Fruit fly (Drosophila melanogaster) whole organism, embryonic: ENCODE results near the gene CG4009.

ENCODE experiments used
- Atf3 ChIP-seq: fragments of 200-800 bp; sonication (Bioruptor generic); optimal IDR thresholded peaks from 3 replicates; lab custom pipeline; 2016; ENCODE audit warnings: missing biosample characterization, missing genetic modification characterization
- Awh ChIP-seq: fragments of 200-800 bp; sonication (Bioruptor generic); IDR thresholded peaks from 2 replicates; pipeline ENCODE4, ENCODE4 v1.3.6; 2022; ENCODE audit warnings: missing biosample characterization, missing genetic modification characterization
- CG10274 ChIP-seq: fragments of 200-800 bp; sonication (Bioruptor generic); optimal IDR thresholded peaks from 3 replicates; lab custom pipeline; 2017; ENCODE audit warnings: missing biosample characterization, mild to moderate bottlenecking, missing genetic modification characterization
- CG11456 ChIP-seq: fragments of 200-800 bp; sonication (Bioruptor generic); IDR thresholded peaks from 3 replicates; pipeline ENCODE4 v1.3.6; 2022; ENCODE audit warnings: missing biosample characterization, missing genetic modification characterization
- CG11560 ChIP-seq: fragments of 200-800 bp; sonication (Bioruptor generic); IDR thresholded peaks from 3 replicates; pipeline ENCODE4 v1.3.6; 2022; ENCODE audit warnings: missing biosample characterization, missing genetic modification characterization
- CG11695 ChIP-seq: fragments of 200-800 bp; sonication (Bioruptor generic); IDR thresholded peaks from 3 replicates; pipeline ENCODE4 v1.3.6; 2022; ENCODE audit warnings: missing biosample characterization, missing genetic modification characterization
- CG13287 ChIP-seq: fragments of 200-800 bp; sonication (Bioruptor generic); IDR thresholded peaks from 2 replicates; pipeline ENCODE4 v1.3.6; 2022; ENCODE audit warnings: missing biosample characterization, missing genetic modification characterization; ENCODE audit not compliant: partially characterized antibody
- CG1602 ChIP-seq: fragments of 200-800 bp; sonication (Bioruptor generic); optimal IDR thresholded peaks from 3 replicates; lab custom pipeline; 2016; ENCODE audit warnings: missing biosample characterization, missing genetic modification characterization
- CG2199 ChIP-seq: fragments of 200-800 bp; sonication (Bioruptor generic); IDR thresholded peaks from 3 replicates; pipeline ENCODE4 v1.3.6; 2022; ENCODE audit warnings: missing biosample characterization, missing genetic modification characterization
- CG2202 ChIP-seq: fragments of 200-800 bp; sonication (Bioruptor generic); optimal IDR thresholded peaks from 2 replicates; lab custom pipeline; 2018; ENCODE audit warnings: missing biosample characterization, mild to moderate bottlenecking, missing genetic modification characterization
- CG30431 ChIP-seq: fragments of 200-800 bp; sonication (Bioruptor generic); optimal IDR thresholded peaks from 2 replicates; lab custom pipeline; 2017; ENCODE audit warnings: missing biosample characterization, missing genetic modification characterization
- CG3847 ChIP-seq: fragments of 200-800 bp; sonication (Bioruptor generic); IDR thresholded peaks from 2 replicates; pipeline ENCODE4 v1.3.6; 2022; ENCODE audit warnings: missing biosample characterization, missing genetic modification characterization
- CG43689 ChIP-seq: fragments of 200-800 bp; sonication (Bioruptor generic); IDR thresholded peaks from 2 replicates; pipeline ENCODE4 v1.3.6; 2022; ENCODE audit warnings: missing biosample characterization, missing genetic modification characterization
- CG6689 ChIP-seq: fragments of 200-800 bp; sonication (Bioruptor generic); IDR thresholded peaks from 2 replicates; pipeline ENCODE4 v1.3.6; 2022; ENCODE audit warnings: missing biosample characterization, missing genetic modification characterization
- CG7786 ChIP-seq: fragments of 200-800 bp; sonication (Bioruptor generic); optimal IDR thresholded peaks from 2 replicates; lab custom pipeline; 2016; ENCODE audit warnings: missing biosample characterization, missing genetic modification characterization
- CG9727 ChIP-seq: fragments of 200-800 bp; sonication (Bioruptor generic); optimal IDR thresholded peaks from 3 replicates; lab custom pipeline; 2017; ENCODE audit warnings: missing biosample characterization, mild to moderate bottlenecking, missing genetic modification characterization
- CG9876 ChIP-seq: fragments of 200-800 bp; sonication (Bioruptor generic); optimal IDR thresholded peaks from 2 replicates; lab custom pipeline; 2016; ENCODE audit warnings: missing biosample characterization, missing genetic modification characterization
- CoRest ChIP-seq: fragments of 200-800 bp; sonication (Bioruptor generic); optimal IDR thresholded peaks from 3 replicates; lab custom pipeline; 2018; ENCODE audit warnings: missing biosample characterization, mild to moderate bottlenecking, missing genetic modification characterization, moderate library complexity
- Drgx ChIP-seq: fragments of 200-800 bp; sonication (Bioruptor generic); IDR thresholded peaks from 2 replicates; pipeline ENCODE4 v1.3.6; 2022; ENCODE audit warnings: missing biosample characterization, missing genetic modification characterization
- MBD-R2 ChIP-seq: fragments of 200-800 bp; sonication (Bioruptor generic); IDR thresholded peaks from 2 replicates; pipeline ENCODE4 v1.3.6; 2022; ENCODE audit warnings: missing biosample characterization, missing genetic modification characterization
- Mes4 ChIP-seq: fragments of 200-800 bp; sonication (Bioruptor generic); optimal IDR thresholded peaks from 2 replicates; lab custom pipeline; 2016; ENCODE audit warnings: missing biosample characterization, missing genetic modification characterization
- Nf-YB ChIP-seq: fragments of 200-800 bp; sonication (Bioruptor generic); optimal IDR thresholded peaks from 3 replicates; lab custom pipeline; 2019; ENCODE audit warnings: missing biosample characterization, mild to moderate bottlenecking, missing genetic modification characterization, moderate library complexity
- Oaz ChIP-seq: fragments of 200-800 bp; sonication (Bioruptor generic); IDR thresholded peaks from 2 replicates; pipeline ENCODE4 v1.3.6; 2022; ENCODE audit warnings: missing biosample characterization, missing genetic modification characterization
- Optix ChIP-seq: fragments of 200-800 bp; sonication (Bioruptor generic); IDR thresholded peaks from 3 replicates; pipeline ENCODE4 v1.3.6; 2022; ENCODE audit warnings: missing biosample characterization, missing genetic modification characterization
- Ptx1 ChIP-seq: fragments of 200-800 bp; sonication (Bioruptor generic); IDR thresholded peaks from 2 replicates; pipeline ENCODE4 v1.3.6; 2022; ENCODE audit warnings: missing biosample characterization, missing genetic modification characterization
- Xbp1 ChIP-seq: fragments of 200-800 bp; sonication (Bioruptor generic); optimal IDR thresholded peaks from 3 replicates; lab custom pipeline; 2016; ENCODE audit warnings: missing biosample characterization, mild to moderate bottlenecking, missing genetic modification characterization
- Xrp1 ChIP-seq: fragments of 200-800 bp; sonication (Bioruptor generic); IDR thresholded peaks from 2 replicates; pipeline ENCODE4 v1.3.6; 2022; ENCODE audit warnings: missing biosample characterization, missing genetic modification characterization
- cato ChIP-seq: fragments of 200-800 bp; sonication (Bioruptor generic); optimal IDR thresholded peaks from 2 replicates; lab custom pipeline; 2016; ENCODE audit warnings: missing biosample characterization, missing genetic modification characterization, borderline replicate concordance
- caup ChIP-seq: fragments of 200-800 bp; sonication (Bioruptor generic); optimal IDR thresholded peaks from 3 replicates; lab custom pipeline; 2017; ENCODE audit warnings: missing biosample characterization, mild to moderate bottlenecking, missing genetic modification characterization, moderate library complexity; ENCODE audit not compliant: severe bottlenecking
- crol ChIP-seq: fragments of 200-800 bp; sonication (Bioruptor generic); IDR thresholded peaks from 2 replicates; pipeline ENCODE4 v1.3.6; 2022; ENCODE audit warnings: missing biosample characterization, missing genetic modification characterization
- dmrt11E ChIP-seq: fragments of 200-800 bp; sonication (Bioruptor generic); optimal IDR thresholded peaks from 3 replicates; lab custom pipeline; 2018; ENCODE audit warnings: missing biosample characterization, mild to moderate bottlenecking, missing genetic modification characterization, moderate library complexity
- ems ChIP-seq: fragments of 200-800 bp; sonication (Bioruptor generic); optimal IDR thresholded peaks from 3 replicates; lab custom pipeline; 2016; ENCODE audit warnings: missing biosample characterization, missing genetic modification characterization
- ewg ChIP-seq: fragments of 200-800 bp; sonication (Bioruptor generic); optimal IDR thresholded peaks from 3 replicates; lab custom pipeline; 2017; ENCODE audit warnings: mild to moderate bottlenecking, missing biosample characterization, missing genetic modification reagents, missing genetic modification characterization
- gcm ChIP-seq: fragments of 200-800 bp; sonication (Bioruptor generic); optimal IDR thresholded peaks from 2 replicates; lab custom pipeline; 2019; ENCODE audit warnings: missing biosample characterization, mild to moderate bottlenecking, missing genetic modification characterization, moderate library complexity
- gcm2 ChIP-seq: fragments of 200-800 bp; sonication (Bioruptor generic); optimal IDR thresholded peaks from 2 replicates; lab custom pipeline; 2016; ENCODE audit warnings: missing biosample characterization, missing genetic modification characterization
- hkb ChIP-seq, 2 experiments: fragments of 200-800 bp in 1 of 2; fragments of >200 bp in 1 of 2; sonication (Bioruptor generic) in 1 of 2; IDR thresholded peaks in 1 of 2; optimal IDR thresholded peaks in 1 of 2; 2 replicates each; pipeline versions ENCODE4 v1.3.6 to Lab custom; 2017 to 2022; ENCODE audit warnings: missing biosample characterization in 1 of 2, missing genetic modification characterization in 1 of 2
- klu ChIP-seq: fragments of 200-800 bp; sonication (Bioruptor generic); IDR thresholded peaks from 2 replicates; pipeline ENCODE4 v1.3.6; 2022; ENCODE audit warnings: missing biosample characterization, missing genetic modification characterization
- lbe ChIP-seq: fragments of 200-800 bp; sonication (Bioruptor generic); optimal IDR thresholded peaks from 2 replicates; lab custom pipeline; 2016; ENCODE audit warnings: missing biosample characterization, mild to moderate bottlenecking, missing genetic modification characterization
- lov ChIP-seq, 2 experiments: fragments of 200-800 bp in 1 of 2; fragments of >200 bp in 1 of 2; sonication (Bioruptor generic) in 1 of 2; IDR thresholded peaks in 1 of 2; optimal IDR thresholded peaks in 1 of 2; 2 replicates in 1 of 2; 3 replicates in 1 of 2; pipeline versions ENCODE4 v1.3.6 to Lab custom; 2017 to 2022; ENCODE audit warnings: missing biosample characterization in 1 of 2, missing genetic modification characterization in 1 of 2
- mam ChIP-seq: fragments of 200-800 bp; sonication (Bioruptor generic); optimal IDR thresholded peaks from 3 replicates; lab custom pipeline; 2016; ENCODE audit warnings: missing biosample characterization, missing genetic modification characterization
- nerfin-1 ChIP-seq: fragments of 200-800 bp; sonication (Bioruptor generic); optimal IDR thresholded peaks from 3 replicates; lab custom pipeline; 2019; ENCODE audit warnings: missing biosample characterization, mild to moderate bottlenecking, missing genetic modification characterization, moderate library complexity
- nmo ChIP-seq: fragments of 200-800 bp; sonication (Bioruptor generic); optimal IDR thresholded peaks from 2 replicates; lab custom pipeline; 2018; ENCODE audit warnings: missing biosample characterization, mild to moderate bottlenecking, missing genetic modification characterization, moderate library complexity
- ro ChIP-seq: fragments of 200-800 bp; sonication (Bioruptor generic); IDR thresholded peaks from 2 replicates; pipeline ENCODE4 v1.3.6; 2022; ENCODE audit warnings: missing biosample characterization, missing genetic modification characterization
- sc ChIP-seq, 3 experiments: fragments of >200 bp in 2 of 3; fragments of 200-800 bp in 1 of 3; sonication (Bioruptor generic) in 1 of 3; optimal IDR thresholded peaks; 2 replicates in 2 of 3; 3 replicates in 1 of 3; lab custom pipeline; 2017; ENCODE audit warnings: mild to moderate bottlenecking in 1 of 3, missing biosample characterization in 1 of 3, missing genetic modification characterization in 1 of 3, missing genetic modification reagents in 1 of 3
- sug ChIP-seq: fragments of 200-800 bp; optimal IDR thresholded peaks from 2 replicates; lab custom pipeline; 2019; ENCODE audit warnings: missing biosample characterization, mild to moderate bottlenecking, missing genetic modification characterization, moderate library complexity
- twi ChIP-seq: fragments of 200-800 bp; optimal IDR thresholded peaks from 2 replicates; lab custom pipeline; 2019; ENCODE audit warnings: missing biosample characterization, mild to moderate bottlenecking, missing genetic modification characterization, moderate library complexity
- unc-4 ChIP-seq: fragments of 200-800 bp; sonication (Bioruptor generic); IDR thresholded peaks from 2 replicates; pipeline ENCODE4 v1.3.6; 2022; ENCODE audit warnings: missing biosample characterization, missing genetic modification characterization; ENCODE audit not compliant: partially characterized antibody
- vfl ChIP-seq: fragments of 200-800 bp; sonication (Bioruptor generic); optimal IDR thresholded peaks from 2 replicates; lab custom pipeline; 2016; ENCODE audit warnings: missing biosample characterization, missing genetic modification characterization
- yki ChIP-seq: fragments of >200 bp; optimal IDR thresholded peaks from 3 replicates; lab custom pipeline; 2018

The CG4009 gene

dm6 chr3R:17079859-17080255, 44.0 kb upstream of the CG4009 start, which contains the start of the genes Keap1 and kuk:
Gene Keap1, minus strand, starts transcription at chr3R:17079945.
Gene kuk, plus strand, starts transcription at chr3R:17080244.
- TF ChIP-seq sc (optimal IDR thresholded peaks at IDR 0.05; lab: Kevin White, UChicago) (no peak), sc (GFP tag; optimal IDR thresholded peaks at IDR 0.05; lab: Kevin White, UChicago) (no peak), CG3847 (GFP tag; lab: Robert Waterston, UW) (peak; percentile 87), lbe (GFP tag; lab: Kevin White, UChicago) (peak; percentile 62), CG11456 (GFP tag; lab: Robert Waterston, UW) (0 out of 3 replicates have a peak, but pooled peaks have one; percentile 66), vfl (GFP tag; lab: Kevin White, UChicago) (peak; percentile 24), CG11560 (tag; lab: Robert Waterston, UW) (peak; percentile 13; the same call in 1 of the 3 replicates), Xrp1 (GFP tag; lab: Robert Waterston, UW) (peak; percentile 49), gcm2 (GFP tag; lab: Kevin White, UChicago) (peak; percentile 41), CG30431 (GFP tag; lab: Kevin White, UChicago) (no peak), unc-4 (peak; percentile 86), nmo (GFP tag; lab: Kevin White, UChicago) (peak; percentile 80), nerfin-1 (no peak), MBD-R2 (GFP tag; lab: Robert Waterston, UW) (peak; percentile 42), cato (GFP tag; lab: Kevin White, UChicago) (peak; percentile 21), Drgx (no peak), CG2202 (tag; lab: Kevin White, UChicago) (no peak), Oaz (GFP tag; lab: Robert Waterston, UW) (no peak), ro (GFP tag; lab: Robert Waterston, UW) (no peak), CG11695 (GFP tag; lab: Robert Waterston, UW) (0 out of 3 replicates have a peak, but pooled peaks have one; percentile 14), CG9876 (GFP tag; lab: Kevin White, UChicago) (peak; percentile 24), CG10274 (GFP tag; lab: Kevin White, UChicago) (no peak), ems (GFP tag; lab: Kevin White, UChicago) (peak; percentile 47), yki (lab: Kevin White, UChicago) (no peak), gcm (GFP tag; lab: Kevin White, UChicago) (no peak), CG1602 (peak; percentile 59), klu (GFP tag; lab: Robert Waterston, UW) (no peak), mam (peak; percentile 76), ewg (GFP tag; lab: Kevin White, UChicago) (peak; percentile 58), Xbp1 (GFP tag; lab: Kevin White, UChicago) (peak; percentile 71), CoRest (tag; lab: Kevin White, UChicago) (peak; percentile 67), Optix (GFP tag; lab: Robert Waterston, UW) (no peak), Ptx1 (GFP tag; lab: Robert Waterston, UW) (peak; percentile 61), CG7786 (GFP tag; lab: Kevin White, UChicago) (peak; percentile 51), Mes4 (GFP tag; lab: Kevin White, UChicago) (peak; percentile 7), Nf-YB (peak; percentile 29), lov (optimal IDR thresholded peaks at IDR 0.05; lab: Kevin White, UChicago) (no peak), lov (GFP tag; IDR thresholded peaks at IDR 0.05; lab: Robert Waterston, UW) (no peak), caup (GFP tag; lab: Kevin White, UChicago) (peak; percentile 59), sug (tag; lab: Kevin White, UChicago) (peak; percentile 33), twi (tag; lab: Kevin White, UChicago) (no peak), hkb (optimal IDR thresholded peaks at IDR 0.05; lab: Kevin White, UChicago) (peak; percentile 85), hkb (GFP tag; IDR thresholded peaks at IDR 0.05; lab: Robert Waterston, UW) (peak; percentile 7; the same call in 1 of the 2 replicates), crol (GFP tag; lab: Robert Waterston, UW) (no peak), dmrt11E (tag; lab: Kevin White, UChicago) (no peak), CG13287 (peak; percentile 91), CG2199 (no peak), CG9727 (GFP tag; lab: Kevin White, UChicago) (peak; percentile 41), CG6689 (GFP tag; lab: Robert Waterston, UW) (no peak), Awh (GFP tag; lab: Robert Waterston, UW) (no peak), CG43689 (GFP tag; lab: Robert Waterston, UW) (no peak), Atf3 (GFP tag; lab: Kevin White, UChicago) (peak; percentile 48)
